Fruit fly (Drosophila melanogaster) whole organism, embryonic: ENCODE measurements around the gene CG17839.

Source experiments
- Adf1 ChIP-seq: fragments of 200-800 bp; sonication (Bioruptor generic); IDR thresholded peaks from 2 replicates; pipeline ENCODE4 v1.3.6; 2022; ENCODE audit warnings: missing biosample characterization, missing genetic modification characterization
- Atf-2 ChIP-seq: fragments of 200-800 bp; sonication (Bioruptor generic); optimal IDR thresholded peaks from 2 replicates; lab custom pipeline; 2016; ENCODE audit warnings: missing biosample characterization, missing genetic modification characterization
- CG10147 ChIP-seq: fragments of 200-800 bp; sonication (Bioruptor generic); optimal IDR thresholded peaks from 2 replicates; lab custom pipeline; 2019; ENCODE audit warnings: missing biosample characterization, mild to moderate bottlenecking, missing genetic modification characterization, moderate library complexity
- CG11695 ChIP-seq: fragments of 200-800 bp; sonication (Bioruptor generic); IDR thresholded peaks from 3 replicates; pipeline ENCODE4 v1.3.6; 2022; ENCODE audit warnings: missing biosample characterization, missing genetic modification characterization
- CG13424 ChIP-seq: fragments of 200-800 bp; sonication (Bioruptor generic); optimal IDR thresholded peaks from 2 replicates; lab custom pipeline; 2019; ENCODE audit warnings: missing biosample characterization, mild to moderate bottlenecking, missing genetic modification characterization, moderate library complexity
- CG15696 ChIP-seq: fragments of 200-800 bp; sonication (Bioruptor generic); optimal IDR thresholded peaks from 2 replicates; lab custom pipeline; 2019; ENCODE audit warnings: missing biosample characterization, mild to moderate bottlenecking, missing genetic modification characterization, moderate library complexity
- CG17568 ChIP-seq: fragments of 200-800 bp; sonication (Bioruptor generic); optimal IDR thresholded peaks from 2 replicates; lab custom pipeline; 2018; ENCODE audit warnings: missing biosample characterization, mild to moderate bottlenecking, missing genetic modification characterization, moderate library complexity
- CG1792 ChIP-seq: fragments of 200-800 bp; sonication (Bioruptor generic); optimal IDR thresholded peaks from 2 replicates; lab custom pipeline; 2016; ENCODE audit warnings: missing biosample characterization, missing genetic modification characterization
- CG2116 ChIP-seq: fragments of 200-800 bp; sonication (Bioruptor generic); optimal IDR thresholded peaks from 3 replicates; lab custom pipeline; 2018; ENCODE audit warnings: missing biosample characterization, mild to moderate bottlenecking, missing genetic modification characterization
- CG2678 ChIP-seq: fragments of 200-800 bp; sonication (Bioruptor generic); optimal IDR thresholded peaks from 3 replicates; lab custom pipeline; 2019; ENCODE audit warnings: missing biosample characterization, mild to moderate bottlenecking, missing genetic modification characterization, moderate library complexity
- CG2889 ChIP-seq: fragments of 200-800 bp; sonication (Bioruptor generic); IDR thresholded peaks from 3 replicates; pipeline ENCODE4 v1.3.6; 2022; ENCODE audit warnings: missing biosample characterization, missing genetic modification characterization
- CG31365 ChIP-seq: fragments of 200-800 bp; sonication (Bioruptor generic); optimal IDR thresholded peaks from 2 replicates; lab custom pipeline; 2018; ENCODE audit warnings: missing biosample characterization, mild to moderate bottlenecking, missing genetic modification characterization
- CG31388 ChIP-seq: fragments of 200-800 bp; sonication (Bioruptor generic); optimal IDR thresholded peaks from 2 replicates; lab custom pipeline; 2016; ENCODE audit warnings: missing biosample characterization, missing genetic modification characterization
- CG32532 ChIP-seq: fragments of 200-800 bp; sonication (Bioruptor generic); IDR thresholded peaks from 2 replicates; pipeline ENCODE4 v1.3.6; 2022; ENCODE audit warnings: missing biosample characterization, missing genetic modification characterization
- CG32772 ChIP-seq: fragments of 200-800 bp; sonication (Bioruptor generic); IDR thresholded peaks from 2 replicates; pipeline ENCODE4 v1.3.6; 2022; ENCODE audit warnings: missing biosample characterization, missing genetic modification characterization
- CG3995 ChIP-seq: fragments of 200-800 bp; sonication (Bioruptor generic); optimal IDR thresholded peaks from 3 replicates; lab custom pipeline; 2016; ENCODE audit warnings: missing biosample characterization, missing genetic modification characterization
- CG6689 ChIP-seq: fragments of 200-800 bp; sonication (Bioruptor generic); IDR thresholded peaks from 2 replicates; pipeline ENCODE4 v1.3.6; 2022; ENCODE audit warnings: missing biosample characterization, missing genetic modification characterization
- CG7786 ChIP-seq: fragments of 200-800 bp; sonication (Bioruptor generic); optimal IDR thresholded peaks from 2 replicates; lab custom pipeline; 2016; ENCODE audit warnings: missing biosample characterization, missing genetic modification characterization
- CG7928 ChIP-seq: fragments of 200-800 bp; sonication (Bioruptor generic); optimal IDR thresholded peaks from 2 replicates; lab custom pipeline; 2017; ENCODE audit warnings: missing biosample characterization, mild to moderate bottlenecking, missing genetic modification characterization
- CG9609 ChIP-seq: fragments of 200-800 bp; sonication (Bioruptor generic); optimal IDR thresholded peaks from 3 replicates; lab custom pipeline; 2016; ENCODE audit warnings: missing biosample characterization, missing genetic modification characterization
- CG9876 ChIP-seq: fragments of 200-800 bp; sonication (Bioruptor generic); optimal IDR thresholded peaks from 2 replicates; lab custom pipeline; 2016; ENCODE audit warnings: missing biosample characterization, missing genetic modification characterization
- D19A ChIP-seq: fragments of 200-800 bp; optimal IDR thresholded peaks from 3 replicates; lab custom pipeline; 2019; ENCODE audit warnings: missing biosample characterization, mild to moderate bottlenecking, missing genetic modification characterization, moderate library complexity
- Dfd ChIP-seq, 2 experiments: fragments of >200 bp; optimal IDR thresholded peaks; 2 replicates each; lab custom pipeline; 2017; ENCODE audit warnings: missing biosample characterization in 2 of 2, missing genetic modification characterization in 2 of 2
- Elba2 ChIP-seq: fragments of 200-800 bp; sonication (Bioruptor generic); optimal IDR thresholded peaks from 3 replicates; lab custom pipeline; 2016; ENCODE audit warnings: missing biosample characterization, missing genetic modification characterization
- Ets65A ChIP-seq: fragments of 200-800 bp; sonication (Bioruptor generic); peaks from one replicate; lab custom pipeline; 2016; ENCODE audit warnings: missing biosample characterization, missing genetic modification characterization
- HLH54F ChIP-seq: fragments of 200-800 bp; sonication (Bioruptor generic); optimal IDR thresholded peaks from 3 replicates; lab custom pipeline; 2016; ENCODE audit warnings: missing biosample characterization, missing genetic modification characterization
- Hr39 ChIP-seq: fragments of >200 bp; optimal IDR thresholded peaks from 2 replicates; lab custom pipeline; 2017
- Hr51 ChIP-seq, 2 experiments: fragments of 200-800 bp; sonication (Bioruptor generic); optimal IDR thresholded peaks; 2 replicates in 1 of 2; 3 replicates in 1 of 2; lab custom pipeline; 2016 to 2018; ENCODE audit warnings: missing biosample characterization in 2 of 2, missing genetic modification characterization in 2 of 2, mild to moderate bottlenecking in 1 of 2, moderate library complexity in 1 of 2
- Max ChIP-seq: fragments of 200-800 bp; sonication (Bioruptor generic); optimal IDR thresholded peaks from 2 replicates; lab custom pipeline; 2016; ENCODE audit warnings: missing biosample characterization, mild to moderate bottlenecking, missing genetic modification characterization
- NfI ChIP-seq: fragments of 200-800 bp; sonication (Bioruptor generic); optimal IDR thresholded peaks from 3 replicates; lab custom pipeline; 2018; ENCODE audit warnings: missing biosample characterization, mild to moderate bottlenecking, missing genetic modification characterization, moderate library complexity
- Tbp ChIP-seq: fragments of >200 bp; optimal IDR thresholded peaks from 2 replicates; lab custom pipeline; 2018; ENCODE audit warnings: missing biosample characterization, missing genetic modification characterization
- bbx ChIP-seq: fragments of 200-800 bp; sonication (Bioruptor generic); IDR thresholded peaks from 2 replicates; pipeline ENCODE4 v1.3.6; 2022; ENCODE audit warnings: missing biosample characterization, missing genetic modification characterization; ENCODE audit not compliant: partially characterized antibody
- crol ChIP-seq: fragments of 200-800 bp; sonication (Bioruptor generic); IDR thresholded peaks from 2 replicates; pipeline ENCODE4 v1.3.6; 2022; ENCODE audit warnings: missing biosample characterization, missing genetic modification characterization
- ewg ChIP-seq: fragments of 200-800 bp; sonication (Bioruptor generic); optimal IDR thresholded peaks from 3 replicates; lab custom pipeline; 2017; ENCODE audit warnings: mild to moderate bottlenecking, missing biosample characterization, missing genetic modification reagents, missing genetic modification characterization
- gsb-n ChIP-seq: fragments of 200-800 bp; sonication (Bioruptor generic); optimal IDR thresholded peaks from 3 replicates; lab custom pipeline; 2018; ENCODE audit warnings: missing biosample characterization, mild to moderate bottlenecking, missing genetic modification characterization
- insv ChIP-seq, 2 experiments: fragments of 200-800 bp; sonication (Bioruptor generic); optimal IDR thresholded peaks; 3 replicates each; lab custom pipeline; 2016 to 2018; ENCODE audit warnings: missing biosample characterization in 2 of 2, missing genetic modification characterization in 2 of 2
- jigr1 ChIP-seq: fragments of 200-800 bp; sonication (Bioruptor generic); IDR thresholded peaks from 3 replicates; pipeline ENCODE4 v1.3.6; 2022; ENCODE audit warnings: missing biosample characterization, missing genetic modification characterization
- jumu ChIP-seq: fragments of 200-800 bp; sonication (Bioruptor generic); optimal IDR thresholded peaks from 3 replicates; lab custom pipeline; 2016; ENCODE audit warnings: missing biosample characterization, missing genetic modification characterization
- ken ChIP-seq: fragments of 200-800 bp; sonication (Bioruptor generic); IDR thresholded peaks from 3 replicates; pipeline ENCODE4 v1.3.6; 2022; ENCODE audit warnings: missing biosample characterization, missing genetic modification characterization
- kni ChIP-seq: fragments of 200-800 bp; sonication (Bioruptor generic); optimal IDR thresholded peaks from 3 replicates; lab custom pipeline; 2017; ENCODE audit warnings: mild to moderate bottlenecking, missing biosample characterization, missing genetic modification reagents, missing genetic modification characterization
- odd ChIP-seq: fragments of 200-800 bp; sonication (Bioruptor generic); optimal IDR thresholded peaks from 2 replicates; lab custom pipeline; 2017; ENCODE audit warnings: missing biosample characterization, mild to moderate bottlenecking, missing genetic modification characterization
- otp ChIP-seq: fragments of 200-800 bp; sonication (Bioruptor generic); IDR thresholded peaks from 3 replicates; pipeline ENCODE4, ENCODE4 v1.3.6; 2022; ENCODE audit warnings: missing biosample characterization, missing genetic modification characterization
- pnt ChIP-seq: fragments of 200-800 bp; sonication (Bioruptor generic); optimal IDR thresholded peaks from 3 replicates; lab custom pipeline; 2016; ENCODE audit warnings: missing biosample characterization, missing genetic modification characterization
- row ChIP-seq: fragments of 200-800 bp; sonication (Bioruptor generic); IDR thresholded peaks from 3 replicates; pipeline ENCODE4 v1.3.6; 2022; ENCODE audit warnings: missing biosample characterization, missing genetic modification characterization
- salm ChIP-seq: fragments of 200-800 bp; sonication (Bioruptor generic); optimal IDR thresholded peaks from 2 replicates; lab custom pipeline; 2018; ENCODE audit warnings: missing biosample characterization, mild to moderate bottlenecking, missing genetic modification characterization
- stc ChIP-seq: fragments of 200-800 bp; sonication (Bioruptor generic); IDR thresholded peaks from 2 replicates; pipeline ENCODE4 v1.3.6; 2022; ENCODE audit warnings: missing biosample characterization, missing genetic modification characterization
- tgo ChIP-seq: fragments of 200-800 bp; sonication (Bioruptor generic); IDR thresholded peaks from 3 replicates; pipeline ENCODE4 v1.3.6; 2022; ENCODE audit warnings: missing biosample characterization, missing genetic modification characterization
- ttk ChIP-seq: fragments of 200-800 bp; sonication (Bioruptor generic); IDR thresholded peaks from 2 replicates; pipeline ENCODE4 v2.1.2; 2022; ENCODE audit warnings: missing biosample characterization, missing genetic modification characterization
- unpg ChIP-seq: fragments of 200-800 bp; sonication (Bioruptor generic); optimal IDR thresholded peaks from 3 replicates; lab custom pipeline; 2018; ENCODE audit warnings: missing biosample characterization, mild to moderate bottlenecking, missing genetic modification characterization, moderate library complexity
- zf30C ChIP-seq: fragments of 200-800 bp; sonication (Bioruptor generic); optimal IDR thresholded peaks from 3 replicates; lab custom pipeline; 2018; ENCODE audit warnings: missing biosample characterization, mild to moderate bottlenecking, missing genetic modification characterization
- zfh1 ChIP-seq: fragments of 200-800 bp; sonication (Bioruptor generic); IDR thresholded peaks from 3 replicates; pipeline ENCODE4 v1.3.6; 2022; ENCODE audit warnings: missing biosample characterization, missing genetic modification characterization

The CG17839 gene

dm6 chr3L:14790849-14791646 is 13.9 kb upstream of the CG17839 start (continued):
- no peak for TF ChIP-seq Max (GFP tag; lab: Kevin White, UChicago)
- TF ChIP-seq Tbp (GFP tag; lab: Kevin White, UChicago), result no peak
- TF ChIP-seq Elba2 (GFP tag; lab: Kevin White, UChicago), result peak; percentile 90
- TF ChIP-seq salm (tag; lab: Kevin White, UChicago), result no peak
- TF ChIP-seq Hr51 (GFP tag; optimal IDR thresholded peaks at IDR 0.05; lab: Kevin White, UChicago), result no peak
- TF ChIP-seq CG15696 (tag; lab: Kevin White, UChicago), result no peak
- no peak for TF ChIP-seq gsb-n (tag; lab: Kevin White, UChicago)
- no peak for TF ChIP-seq Dfd (GFP tag; optimal IDR thresholded peaks at IDR 0.05; lab: Kevin White, UChicago)
- TF ChIP-seq CG32532 (GFP tag; lab: Robert Waterston, UW), result peak; percentile 47; the same call in 1 of the 2 replicates
- no peak for TF ChIP-seq CG9609
- peak; percentile 87 for TF ChIP-seq zf30C (GFP tag; lab: Kevin White, UChicago)
- TF ChIP-seq CG2678, result no peak
- TF ChIP-seq CG9876 (GFP tag; lab: Kevin White, UChicago), result no peak
- TF ChIP-seq pnt (GFP tag; lab: Kevin White, UChicago), result no peak
- TF ChIP-seq D19A (tag; lab: Kevin White, UChicago), result no peak
- no peak for TF ChIP-seq CG2889
- no peak for TF ChIP-seq CG13424 (tag; lab: Kevin White, UChicago)
- no peak for TF ChIP-seq CG7786 (GFP tag; lab: Kevin White, UChicago)
- TF ChIP-seq Adf1 (GFP tag; lab: Robert Waterston, UW), result no peak
- no peak for TF ChIP-seq HLH54F
- no peak for TF ChIP-seq otp (GFP tag; lab: Robert Waterston, UW)
- 0 out of 3 replicates have a peak, but pooled peaks have one; percentile 22 for TF ChIP-seq zfh1 (GFP tag; lab: Robert Waterston, UW)
- TF ChIP-seq bbx (GFP tag; lab: Robert Waterston, UW), result no peak
- TF ChIP-seq stc (GFP tag; lab: Robert Waterston, UW), result peak; percentile 48; the same call in 1 of the 2 replicates
- no peak for TF ChIP-seq CG7928
- no peak for TF ChIP-seq CG31365
- no peak for TF ChIP-seq jigr1 (GFP tag; lab: Robert Waterston, UW)
- TF ChIP-seq Atf-2 (GFP tag; lab: Kevin White, UChicago), result no peak
- TF ChIP-seq insv (GFP tag; optimal IDR thresholded peaks at IDR 0.05; lab: Kevin White, UChicago), result no peak
- TF ChIP-seq ken (GFP tag; lab: Robert Waterston, UW), result 0 out of 3 replicates have a peak, but pooled peaks have one; percentile 29
- TF ChIP-seq NfI (GFP tag; lab: Kevin White, UChicago), result no peak
- no peak for TF ChIP-seq CG17568 (GFP tag; lab: Kevin White, UChicago)
- TF ChIP-seq CG6689 (GFP tag; lab: Robert Waterston, UW), result no peak
- no peak for TF ChIP-seq odd
- TF ChIP-seq CG10147 (GFP tag; lab: Kevin White, UChicago), result no peak
- TF ChIP-seq Ets65A, result no peak
- TF ChIP-seq CG32772, result no peak
- no peak for TF ChIP-seq CG31388
- TF ChIP-seq Hr39, result no peak
- TF ChIP-seq tgo (GFP tag; lab: Robert Waterston, UW), result peak; percentile 32; the same call in 1 of the 3 replicates
- no peak for TF ChIP-seq jumu
- 0 out of 3 replicates have a peak, but pooled peaks have one; percentile 14 for TF ChIP-seq CG11695 (GFP tag; lab: Robert Waterston, UW)
- no peak for TF ChIP-seq CG2116 (GFP tag; lab: Kevin White, UChicago)
- no peak for TF ChIP-seq ttk (GFP tag; lab: Robert Waterston, UW)
- no peak for TF ChIP-seq unpg (GFP tag; lab: Kevin White, UChicago)
- TF ChIP-seq ewg (GFP tag; lab: Kevin White, UChicago), result no peak
- peak; percentile 30; the same call in 1 of the 3 replicates for TF ChIP-seq row
- TF ChIP-seq CG1792 (GFP tag; lab: Kevin White, UChicago), result no peak
- TF ChIP-seq kni (GFP tag; lab: Kevin White, UChicago), result no peak
- TF ChIP-seq CG3995, result no peak
- peak; percentile 67 for TF ChIP-seq crol (GFP tag; lab: Robert Waterston, UW)
